Worm (Caenorhabditis elegans) whole organism, L1 larva: ENCODE data around the gene F25B5.5.
A peak's percentile ranks its signal among the peaks of the same experiment; 100 is the strongest.

ENCODE experiments used
- aha-1 ChIP-seq: fragments of 150-350 bp; optimal IDR thresholded peaks from 2 replicates; lab custom pipeline; 2014; ENCODE audit warnings: missing biosample characterization, missing genetic modification characterization
- aly-2 ChIP-seq: fragments of 150-350 bp; optimal IDR thresholded peaks from 2 replicates; lab custom pipeline; 2014; ENCODE audit warnings: missing biosample characterization, missing genetic modification characterization
- ama-1 ChIP-seq: fragments of 150-350 bp; optimal IDR thresholded peaks from 2 replicates; lab custom pipeline; 2014
- ceh-63 ChIP-seq: fragments of 200-800 bp; sonication (Bioruptor generic); optimal IDR thresholded peaks from 2 replicates; lab custom pipeline; 2018; ENCODE audit warnings: mild to moderate bottlenecking, missing genetic modification characterization, missing compliant biosample characterization
- ceh-8 ChIP-seq: fragments of 200-800 bp; sonication (Bioruptor generic); optimal IDR thresholded peaks from 2 replicates; lab custom pipeline; 2018; ENCODE audit warnings: mild to moderate bottlenecking, missing genetic modification characterization, moderate library complexity, missing compliant biosample characterization
- ceh-88 ChIP-seq: fragments of 200-800 bp; sonication (Bioruptor generic); IDR thresholded peaks from 2 replicates; pipeline ENCODE4 v1.3.6; 2022; ENCODE audit warnings: missing genetic modification characterization, missing compliant biosample characterization
- dpl-1 ChIP-seq, 3 experiments: fragments of 150-350 bp in 2 of 3; sonication (generic microtip) in 1 of 3; optimal IDR thresholded peaks; 2 replicates each; lab custom pipeline; 2014 to 2017; ENCODE audit warnings: missing biosample characterization in 3 of 3, missing genetic modification characterization in 3 of 3, missing genetic modification reagents in 3 of 3
- dsc-1 ChIP-seq: sonication (generic microtip); optimal IDR thresholded peaks from 2 replicates; lab custom pipeline; 2016; ENCODE audit warnings: mild to moderate bottlenecking, missing genetic modification characterization, missing compliant biosample characterization
- efl-1 ChIP-seq, 4 experiments: fragments of 150-350 bp; optimal IDR thresholded peaks in 3 of 4; peaks in 1 of 4; 1 replicate in 1 of 4; 2 replicates in 3 of 4; lab custom pipeline; 2014; ENCODE audit warnings: missing biosample characterization in 2 of 4, missing genetic modification characterization in 2 of 4, missing genetic modification reagents in 2 of 4
- efl-3 ChIP-seq: fragments of 200-800 bp; sonication (Bioruptor generic); optimal IDR thresholded peaks from 2 replicates; lab custom pipeline; 2018; ENCODE audit warnings: mild to moderate bottlenecking, missing genetic modification characterization, missing compliant biosample characterization
- egl-27 ChIP-seq, 2 experiments: fragments of 150-350 bp in 1 of 2; sonication (generic microtip); optimal IDR thresholded peaks; 3 replicates each; lab custom pipeline; 2017 to 2018; ENCODE audit warnings: missing biosample characterization in 2 of 2, missing genetic modification characterization in 2 of 2, missing genetic modification reagents in 2 of 2
- elt-2 ChIP-seq: sonication (generic microtip); optimal IDR thresholded peaks from 2 replicates; lab custom pipeline; 2016; ENCODE audit warnings: missing genetic modification characterization, mild to moderate bottlenecking, inconsistent platforms, missing compliant biosample characterization, missing genetic modification reagents
- elt-3 ChIP-seq, 6 experiments: fragments of 150-350 bp in 1 of 6; sonication (generic microtip); optimal IDR thresholded peaks; 2 replicates each; lab custom pipeline; 2017 to 2018; ENCODE audit warnings: missing biosample characterization in 6 of 6, missing genetic modification characterization in 6 of 6, inconsistent platforms in 1 of 6
- hlh-4 ChIP-seq: sonication (generic microtip); optimal IDR thresholded peaks from 2 replicates; lab custom pipeline; 2016; ENCODE audit warnings: mild to moderate bottlenecking, missing genetic modification characterization, missing compliant biosample characterization
- hpl-2 ChIP-seq: fragments of 150-350 bp; optimal IDR thresholded peaks from 2 replicates; lab custom pipeline; 2014; ENCODE audit warnings: missing biosample characterization, missing genetic modification reagents, missing genetic modification characterization
- irx-1 ChIP-seq: sonication (generic microtip); optimal IDR thresholded peaks from 2 replicates; lab custom pipeline; 2016; ENCODE audit warnings: missing genetic modification characterization, missing compliant biosample characterization
- lin-13 ChIP-seq: fragments of 150-350 bp; optimal IDR thresholded peaks from 2 replicates; lab custom pipeline; 2014; ENCODE audit warnings: missing biosample characterization, missing genetic modification reagents, missing genetic modification characterization
- lin-14 ChIP-seq: fragments of 200-800 bp; sonication (Bioruptor generic); optimal IDR thresholded peaks from 2 replicates; lab custom pipeline; 2018; ENCODE audit warnings: mild to moderate bottlenecking, missing genetic modification characterization, moderate library complexity, missing compliant biosample characterization
- lin-39 ChIP-seq: fragments of 150-350 bp; optimal IDR thresholded peaks from 2 replicates; lab custom pipeline; 2014; ENCODE audit warnings: missing biosample characterization, missing genetic modification reagents, missing genetic modification characterization
- lir-3 ChIP-seq: sonication (generic microtip); optimal IDR thresholded peaks from 2 replicates; lab custom pipeline; 2016; ENCODE audit warnings: mild to moderate bottlenecking, missing genetic modification characterization, moderate library complexity, missing compliant biosample characterization; ENCODE audit not compliant: poor library complexity
- mdl-1 ChIP-seq, 2 experiments: fragments of 150-350 bp; optimal IDR thresholded peaks; 2 replicates each; lab custom pipeline; 2014 to 2017; ENCODE audit warnings: missing biosample characterization in 2 of 2, missing genetic modification characterization in 2 of 2, inconsistent platforms in 1 of 2
- mef-2 ChIP-seq: fragments of 150-350 bp; optimal IDR thresholded peaks from 2 replicates; lab custom pipeline; 2014; ENCODE audit warnings: missing biosample characterization, missing genetic modification characterization
- nhr-19 ChIP-seq: fragments of 200-800 bp; sonication (Bioruptor generic); conservative IDR thresholded peaks from 2 replicates; pipeline ENCODE4 v1.3.6; 2022; ENCODE audit warnings: missing genetic modification characterization, missing compliant biosample characterization
- nhr-20 ChIP-seq: sonication (generic microtip); optimal IDR thresholded peaks from 2 replicates; lab custom pipeline; 2016; ENCODE audit warnings: mild to moderate bottlenecking, missing genetic modification characterization, missing compliant biosample characterization
- nhr-237 ChIP-seq: fragments of 150-350 bp; optimal IDR thresholded peaks from 2 replicates; lab custom pipeline; 2014; ENCODE audit warnings: missing biosample characterization, missing genetic modification characterization
- nhr-28 ChIP-seq: fragments of 150-350 bp; optimal IDR thresholded peaks from 2 replicates; lab custom pipeline; 2014; ENCODE audit warnings: missing biosample characterization, missing genetic modification characterization
- nhr-77 ChIP-seq: fragments of 150-350 bp; optimal IDR thresholded peaks from 2 replicates; lab custom pipeline; 2014; ENCODE audit warnings: missing biosample characterization, missing genetic modification characterization
- nhr-90 ChIP-seq: sonication (generic microtip); optimal IDR thresholded peaks from 2 replicates; lab custom pipeline; 2016; ENCODE audit warnings: mild to moderate bottlenecking, missing genetic modification characterization, missing compliant biosample characterization; ENCODE audit not compliant: poor library complexity
- pag-3 ChIP-seq: sonication (generic microtip); optimal IDR thresholded peaks from 2 replicates; lab custom pipeline; 2017; ENCODE audit warnings: missing genetic modification characterization, mild to moderate bottlenecking, missing compliant biosample characterization, antibody characterized with exemption, borderline replicate concordance; ENCODE audit not compliant: insufficient read depth
- pqm-1 ChIP-seq: sonication (generic microtip); optimal IDR thresholded peaks from 3 replicates; lab custom pipeline; 2017; ENCODE audit warnings: missing biosample characterization, missing genetic modification characterization
- rnt-1 ChIP-seq: sonication (generic microtip); optimal IDR thresholded peaks from 2 replicates; lab custom pipeline; 2016; ENCODE audit warnings: mild to moderate bottlenecking, missing genetic modification characterization, moderate library complexity, missing compliant biosample characterization
- swsn-7 ChIP-seq: sonication (generic microtip); optimal IDR thresholded peaks from 2 replicates; lab custom pipeline; 2016; ENCODE audit warnings: missing genetic modification characterization, missing compliant biosample characterization
- tbx-2 ChIP-seq: sonication (generic microtip); optimal IDR thresholded peaks from 2 replicates; lab custom pipeline; 2016; ENCODE audit warnings: missing genetic modification characterization, missing compliant biosample characterization
- tlp-1 ChIP-seq: fragments of 150-350 bp; optimal IDR thresholded peaks from 2 replicates; lab custom pipeline; 2014; ENCODE audit warnings: missing biosample characterization, missing genetic modification characterization
- unc-130 ChIP-seq: fragments of 150-350 bp; optimal IDR thresholded peaks from 2 replicates; lab custom pipeline; 2017; ENCODE audit warnings: missing biosample characterization, missing genetic modification characterization, inconsistent platforms
- unc-98 ChIP-seq: fragments of 200-800 bp; sonication (Bioruptor generic); IDR thresholded peaks from 2 replicates; pipeline ENCODE4 v1.3.6; 2022; ENCODE audit warnings: missing genetic modification characterization, missing compliant biosample characterization
- vab-15 ChIP-seq: sonication (generic microtip); optimal IDR thresholded peaks from 2 replicates; lab custom pipeline; 2017; ENCODE audit warnings: missing genotype, mild to moderate bottlenecking, missing genetic modification characterization, missing compliant biosample characterization
- xbp-1 ChIP-seq: sonication (generic microtip); optimal IDR thresholded peaks from 2 replicates; lab custom pipeline; 2016; ENCODE audit warnings: missing genetic modification characterization, missing compliant biosample characterization
- zag-1 ChIP-seq: fragments of 150-350 bp; optimal IDR thresholded peaks from 2 replicates; lab custom pipeline; 2014; ENCODE audit warnings: missing biosample characterization, missing genetic modification characterization

F25B5.5 gene

ce11 chrIII:5906059-5906458 is 39.9 kb downstream of the F25B5.5 start, which contains the start of gene dpff-1 (continued):
- TF ChIP-seq vab-15 (tag; lab: Kevin White, UChicago) (no peak), efl-3 (no peak), nhr-28 (tag; lab: Kevin White, UChicago) (no peak), swsn-7 (no peak), xbp-1 (tag; lab: Kevin White, UChicago) (no peak), nhr-19 (no peak), pag-3 (no peak), lin-14 (GFP tag; lab: Kevin White, UChicago) (peak; percentile 43), nhr-237 (no peak), elt-2 (tag; lab: Kevin White, UChicago) (no peak), aha-1 (tag; lab: Kevin White, UChicago) (no peak), pqm-1 (tag; lab: Kevin White, UChicago) (no peak), rnt-1 (tag; lab: Kevin White, UChicago) (peak; percentile 50), mef-2 (tag; lab: Kevin White, UChicago) (no peak), nhr-77 (tag; lab: Kevin White, UChicago) (no peak), zag-1 (tag; lab: Kevin White, UChicago) (no peak), ama-1 (lab: Kevin White, UChicago) (no peak), aly-2 (tag; lab: Kevin White, UChicago) (no peak), lir-3 (tag; lab: Kevin White, UChicago) (no peak), mdl-1 (tag; optimal IDR thresholded peaks at IDR 0.05; lab: Kevin White, UChicago) (no peak), irx-1 (tag; lab: Kevin White, UChicago) (no peak), hpl-2 (no peak), egl-27 (tag; optimal IDR thresholded peaks at IDR 0.05; lab: Kevin White, UChicago) (no peak), hlh-4 (tag; lab: Kevin White, UChicago) (no peak), tbx-2 (tag; lab: Kevin White, UChicago) (no peak), ceh-8 (GFP tag; lab: Kevin White, UChicago) (no peak), nhr-20 (tag; lab: Kevin White, UChicago) (no peak), tlp-1 (tag; lab: Kevin White, UChicago) (no peak), nhr-90 (tag; lab: Kevin White, UChicago) (no peak), unc-98 (GFP tag; lab: Robert Waterston, UW) (no peak), dpl-1 (GFP tag; optimal IDR thresholded peaks at IDR 0.05; lab: Kevin White, UChicago) (peak; percentile 25 to 52 (median 37)), dsc-1 (tag; lab: Kevin White, UChicago) (no peak), ceh-88 (no peak), lin-39 (tag; lab: Kevin White, UChicago) (no peak), unc-130 (tag; lab: Kevin White, UChicago) (peak; percentile 11), lin-13 (no peak)

- TF ChIP-seq elt-3 (tag; optimal IDR thresholded peaks at IDR 0.05; lab: Kevin White, UChicago), result no peak
- peak; percentile 54 for TF ChIP-seq lin-14 (GFP tag; lab: Kevin White, UChicago)
- no peak for TF ChIP-seq lin-13
These were observed 43.4 kb downstream of the F25B5.5 start for ce11 chrIII:5902558-5902957.

- TF ChIP-seq ceh-63 (no peak), efl-1 (optimal IDR thresholded peaks at IDR 0.05; lab: Kevin White, UChicago) (no peak), efl-1 (GFP tag; optimal IDR thresholded peaks at IDR 0.05 in 1 of 2; lab: Kevin White, UChicago) (peak in 1 of 2 experiments; percentile 87)
These were observed 45.2 kb downstream of the F25B5.5 start for ce11 chrIII:5900709-5901108.
